Worm (Caenorhabditis elegans) whole organism, L1 larva: Measurements from ENCODE around the gene T21E8.7.

ENCODE experiments used
- aly-2 ChIP-seq: fragments of 150-350 bp; optimal IDR thresholded peaks from 2 replicates; lab custom pipeline; 2014; ENCODE audit warnings: missing biosample characterization, missing genetic modification characterization
- fkh-10 ChIP-seq: sonication (generic microtip); optimal IDR thresholded peaks from 2 replicates; lab custom pipeline; 2017; ENCODE audit warnings: missing biosample characterization, missing genetic modification reagents, missing genetic modification characterization
- hlh-17 ChIP-seq: fragments of 200-800 bp; sonication (Bioruptor generic); optimal IDR thresholded peaks from 2 replicates; lab custom pipeline; 2018; ENCODE audit warnings: missing genetic modification characterization, mild to moderate bottlenecking, missing compliant biosample characterization, moderate library complexity, borderline replicate concordance
- snu-23 ChIP-seq: sonication (generic microtip); optimal IDR thresholded peaks from 2 replicates; lab custom pipeline; 2016; ENCODE audit warnings: missing genetic modification characterization, missing compliant biosample characterization
- unc-62 ChIP-seq: fragments of 150-350 bp; optimal IDR thresholded peaks from 2 replicates; lab custom pipeline; 2014; ENCODE audit warnings: missing biosample characterization, missing genetic modification reagents, missing genetic modification characterization

DNA sequence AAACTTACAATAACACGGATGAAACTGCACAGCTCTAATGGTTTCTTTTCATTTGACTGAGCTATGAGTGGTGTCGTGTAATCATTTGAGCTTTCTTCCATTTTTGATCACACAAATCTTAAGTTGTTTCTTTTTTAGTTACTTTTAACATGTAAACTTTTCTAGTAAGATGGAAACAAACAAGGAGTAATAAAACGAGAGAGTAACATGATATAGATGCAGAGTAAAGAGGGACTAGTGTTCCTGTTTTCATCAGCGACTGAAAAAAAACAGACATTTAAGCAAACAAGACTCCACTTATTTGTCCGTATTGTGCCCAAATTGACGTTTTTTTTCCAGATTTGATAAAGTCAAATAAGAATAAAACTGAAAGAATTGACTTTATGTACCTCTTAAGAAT lies 13.2 kb upstream of the T21E8.7 start, which contains the start of gene pgp-7:
- TF ChIP-seq hlh-17 (no peak), snu-23 (GFP tag; lab: Kevin White, UChicago) (no peak), unc-62 (GFP tag; lab: Kevin White, UChicago) (no peak), aly-2 (tag; lab: Kevin White, UChicago) (no peak), fkh-10 (no peak)
